Fruit fly (Drosophila melanogaster): ENCODE data around the gene CG12951.

DNA sequence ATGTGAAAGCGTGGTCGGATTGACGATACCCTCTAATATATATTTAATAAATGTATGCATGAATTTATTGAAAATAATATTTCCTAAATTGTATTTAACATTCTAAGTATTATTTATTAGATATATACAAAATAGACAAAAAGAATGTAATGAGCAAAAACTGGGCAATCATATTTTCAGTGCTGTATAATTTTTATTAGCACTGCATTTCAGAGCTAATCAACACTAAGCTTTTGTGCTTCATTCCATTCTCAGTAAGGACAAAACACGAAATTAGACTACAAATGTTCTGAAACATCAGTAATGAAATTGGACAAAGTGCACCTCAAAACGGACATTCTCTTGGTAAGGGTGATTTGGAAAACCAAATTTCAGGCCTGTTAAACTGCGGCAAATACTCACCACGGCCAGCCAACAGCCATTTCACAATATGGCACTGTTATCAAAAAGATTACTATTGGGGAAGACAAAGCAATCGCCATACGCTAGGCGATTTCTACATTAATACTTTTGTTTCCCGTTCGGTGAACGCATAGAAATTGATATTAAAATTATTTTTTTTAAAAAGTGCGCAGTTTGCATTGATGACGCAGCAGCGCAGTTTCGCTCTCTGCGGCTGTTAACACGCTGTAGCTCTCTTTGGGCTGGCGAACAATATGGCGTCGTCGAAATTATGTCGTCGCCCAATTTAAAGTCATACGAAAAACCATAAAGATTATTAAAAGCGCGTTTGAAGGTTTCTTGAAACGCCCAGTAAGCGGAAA is 10.5 kb upstream of the CG12951 start:
- TF ChIP-seq cnc (optimal IDR thresholded peaks at IDR 0.05) (no peak), CG33017 (tag; optimal IDR thresholded peaks at IDR 0.05) (peak; percentile 83), cic (GFP tag; optimal IDR thresholded peaks at IDR 0.05) (peak; percentile 29), CG5204 (GFP tag; optimal IDR thresholded peaks at IDR 0.05) (peak; percentile 76), bab1 (GFP tag; optimal IDR thresholded peaks at IDR 0.05) (peak; percentile 74), CG7101 (tag; optimal IDR thresholded peaks at IDR 0.05) (peak; percentile 85), toe (GFP tag; optimal IDR thresholded peaks at IDR 0.05) (no peak), kay (GFP tag; ENCODE audit: borderline replicate concordance) (peak; percentile 89), CG7045 (GFP tag; optimal IDR thresholded peaks at IDR 0.05) (peak; percentile 86), Mnt (GFP tag; optimal IDR thresholded peaks at IDR 0.05) (peak; percentile 45)
